Fruit fly (Drosophila melanogaster) whole organism, pupa: ENCODE measurements around the gene CDase.

Source experiments
- CG10348 ChIP-seq: fragments of 200-800 bp; sonication (Bioruptor generic); IDR thresholded peaks from 2 replicates; pipeline ENCODE4 v1.3.6; 2022; ENCODE audit warnings: missing biosample characterization, missing genetic modification characterization
- CG12605 ChIP-seq: fragments of 200-800 bp; sonication (Bioruptor generic); IDR thresholded peaks from 2 replicates; pipeline ENCODE4 v1.3.6; 2022; ENCODE audit warnings: missing biosample characterization, missing genetic modification characterization
- CG13204 ChIP-seq: fragments of 200-800 bp; sonication (Bioruptor generic); optimal IDR thresholded peaks from 2 replicates; lab custom pipeline; 2018; ENCODE audit warnings: missing biosample characterization, mild to moderate bottlenecking, missing genetic modification characterization, moderate library complexity
- CG14655 ChIP-seq: fragments of 200-800 bp; sonication (Bioruptor generic); optimal IDR thresholded peaks from 3 replicates; lab custom pipeline; 2017; ENCODE audit warnings: mild to moderate bottlenecking, missing biosample characterization, missing genetic modification reagents, missing genetic modification characterization
- CG15710 ChIP-seq: fragments of 200-800 bp; sonication (Bioruptor generic); optimal IDR thresholded peaks from 2 replicates; lab custom pipeline; 2018; ENCODE audit warnings: missing biosample characterization, mild to moderate bottlenecking, missing genetic modification characterization, moderate library complexity
- CG17806 ChIP-seq: fragments of 200-800 bp; sonication (Bioruptor generic); optimal IDR thresholded peaks from 2 replicates; lab custom pipeline; 2018; ENCODE audit warnings: missing biosample characterization, mild to moderate bottlenecking, missing genetic modification characterization, moderate library complexity
- CG32121 ChIP-seq: fragments of 200-800 bp; sonication (Bioruptor generic); IDR thresholded peaks from 2 replicates; pipeline ENCODE4 v1.3.6; 2022; ENCODE audit warnings: missing biosample characterization, missing genetic modification characterization
- CG34367 ChIP-seq: fragments of 200-800 bp; sonication (Bioruptor generic); optimal IDR thresholded peaks from 2 replicates; lab custom pipeline; 2018; ENCODE audit warnings: missing biosample characterization, mild to moderate bottlenecking, missing genetic modification characterization
- CG4496 ChIP-seq: fragments of 200-800 bp; sonication (Bioruptor generic); IDR thresholded peaks from 3 replicates; pipeline ENCODE4 v1.3.6; 2022; ENCODE audit warnings: missing biosample characterization, missing genetic modification characterization
- CG8159 ChIP-seq: fragments of 200-800 bp; sonication (Bioruptor generic); optimal IDR thresholded peaks from 3 replicates; lab custom pipeline; 2018; ENCODE audit warnings: missing biosample characterization, mild to moderate bottlenecking, missing genetic modification characterization, moderate library complexity
- CG8301 ChIP-seq: fragments of 200-800 bp; sonication (Bioruptor generic); optimal IDR thresholded peaks from 2 replicates; lab custom pipeline; 2018; ENCODE audit warnings: missing biosample characterization, mild to moderate bottlenecking, missing genetic modification characterization
- CG9948 ChIP-seq: fragments of 200-800 bp; sonication (Bioruptor generic); optimal IDR thresholded peaks from 2 replicates; lab custom pipeline; 2018; ENCODE audit warnings: missing biosample characterization, mild to moderate bottlenecking, missing genetic modification characterization, moderate library complexity
- D1 ChIP-seq: fragments of 200-800 bp; sonication (Bioruptor generic); optimal IDR thresholded peaks from 2 replicates; lab custom pipeline; 2018; ENCODE audit warnings: missing biosample characterization, mild to moderate bottlenecking, missing genetic modification characterization, moderate library complexity
- EcR ChIP-seq: fragments of 200-800 bp; sonication (Bioruptor generic); optimal IDR thresholded peaks from 3 replicates; lab custom pipeline; 2019; ENCODE audit warnings: missing biosample characterization, missing genetic modification characterization, mild to moderate bottlenecking, moderate library complexity, missing genetic modification reagents
- Ets98B ChIP-seq: fragments of 200-800 bp; sonication (Bioruptor generic); IDR thresholded peaks from 2 replicates; pipeline ENCODE4 v1.3.6; 2022; ENCODE audit warnings: missing biosample characterization, missing genetic modification characterization
- Pif1A ChIP-seq: fragments of 200-800 bp; sonication (Bioruptor generic); optimal IDR thresholded peaks from 3 replicates; lab custom pipeline; 2016; ENCODE audit warnings: missing biosample characterization, missing genetic modification characterization
- Pif1B ChIP-seq: fragments of 200-800 bp; sonication (Bioruptor generic); optimal IDR thresholded peaks from 3 replicates; lab custom pipeline; 2016; ENCODE audit warnings: missing biosample characterization, missing genetic modification characterization
- Snoo ChIP-seq: fragments of 200-800 bp; sonication (Bioruptor generic); optimal IDR thresholded peaks from 3 replicates; lab custom pipeline; 2017; ENCODE audit warnings: missing biosample characterization, mild to moderate bottlenecking, missing genetic modification characterization, inconsistent platforms
- fd96Ca ChIP-seq: fragments of 200-800 bp; sonication (Bioruptor generic); IDR thresholded peaks from 3 replicates; pipeline ENCODE4 v1.3.6; 2022; ENCODE audit warnings: missing biosample characterization, missing genetic modification characterization
- gl ChIP-seq: fragments of 200-800 bp; sonication (Bioruptor generic); optimal IDR thresholded peaks from 2 replicates; lab custom pipeline; 2018; ENCODE audit warnings: missing biosample characterization, mild to moderate bottlenecking, missing genetic modification characterization
- rn ChIP-seq: fragments of 200-800 bp; sonication (Bioruptor generic); IDR thresholded peaks from 2 replicates; pipeline ENCODE4 v1.3.6; 2022; ENCODE audit warnings: missing biosample characterization, missing genetic modification characterization

Gene CDase

dm6 chr3R:30443549-30444133 lies 15.7 kb upstream of the CDase start, which contains the start of gene CG15537:
TSS of gene CG15537 (minus strand) at chr3R:30443599.
- no peak for TF ChIP-seq CG32121
- TF ChIP-seq EcR = no peak

- no peak for TF ChIP-seq D1 (tag; lab: Kevin White, UChicago)
These were observed 14.4 kb upstream of the CDase start, which contains the start of gene Osi23 for dm6 chr3R:30444946-30445345. TSS of gene Osi23 (minus strand) at chr3R:30445046.

dm6 chr3R:30449446-30449845 lies 9.9 kb upstream of the CDase start:
- TF ChIP-seq CG12605 (GFP tag; lab: Robert Waterston, UW) = no peak
- TF ChIP-seq Ets98B (GFP tag; lab: Robert Waterston, UW) = no peak
- no peak for TF ChIP-seq CG15710 (tag; lab: Kevin White, UChicago)
- TF ChIP-seq CG8301 (tag; lab: Kevin White, UChicago) = no peak
- no peak for TF ChIP-seq CG34367 (tag; lab: Kevin White, UChicago)

dm6 chr3R:30450224-30450623 lies 9.1 kb upstream of the CDase start:
- TF ChIP-seq EcR (no peak), rn (no peak), CG4496 (peak; percentile 48; the same call in 1 of the 3 replicates), CG12605 (GFP tag; lab: Robert Waterston, UW) (peak; percentile 33; the same call in 1 of the 2 replicates), CG13204 (peak; percentile 37), Pif1A (peak; percentile 77), CG34367 (tag; lab: Kevin White, UChicago) (peak; percentile 16), CG9948 (tag; lab: Kevin White, UChicago) (no peak), Pif1B (peak; percentile 80), D1 (tag; lab: Kevin White, UChicago) (no peak), gl (tag; lab: Kevin White, UChicago) (peak; percentile 31), CG8159 (tag; lab: Kevin White, UChicago) (no peak), fd96Ca (peak; percentile 32; the same call in 1 of the 3 replicates), Snoo (tag; lab: Kevin White, UChicago) (peak; percentile 62), CG14655 (no peak), Ets98B (GFP tag; lab: Robert Waterston, UW) (peak; percentile 39; the same call in 1 of the 2 replicates), CG32121 (no peak), CG15710 (tag; lab: Kevin White, UChicago) (no peak), CG17806 (peak; percentile 2), CG10348 (GFP tag; lab: Robert Waterston, UW) (no peak), CG8301 (tag; lab: Kevin White, UChicago) (no peak)
- TF ChIP-seq, all 21 proteins: peak for 11

dm6 chr3R:30450690-30451343 lies 8.5 kb upstream of the CDase start:
- TF ChIP-seq CG13204 (no peak), EcR (peak; percentile 27)
- TF ChIP-seq, all 21 proteins: peak for 1

dm6 chr3R:30453236-30453635 lies 6.1 kb upstream of the CDase start:
- no peak for TF ChIP-seq CG10348 (GFP tag; lab: Robert Waterston, UW)
- TF ChIP-seq CG12605 (GFP tag; lab: Robert Waterston, UW) = no peak
- no peak for TF ChIP-seq CG34367 (tag; lab: Kevin White, UChicago)
- no peak for TF ChIP-seq CG8301 (tag; lab: Kevin White, UChicago)
- no peak for TF ChIP-seq CG14655
- no peak for TF ChIP-seq D1 (tag; lab: Kevin White, UChicago)
- no peak for TF ChIP-seq Ets98B (GFP tag; lab: Robert Waterston, UW)
- TF ChIP-seq CG32121 = no peak
- no peak for TF ChIP-seq CG4496
- TF ChIP-seq Pif1B = no peak
- no peak for TF ChIP-seq fd96Ca
- TF ChIP-seq EcR = no peak
- no peak for TF ChIP-seq CG13204
- TF ChIP-seq rn = no peak
- no peak for TF ChIP-seq CG8159 (tag; lab: Kevin White, UChicago)
- TF ChIP-seq gl (tag; lab: Kevin White, UChicago) = no peak
- TF ChIP-seq CG9948 (tag; lab: Kevin White, UChicago) = no peak
- TF ChIP-seq, all 21 proteins: peak for 0

dm6 chr3R:30454442-30454841 lies 4.9 kb upstream of the CDase start:
- TF ChIP-seq D1 (tag; lab: Kevin White, UChicago) = no peak
- TF ChIP-seq CG9948 (tag; lab: Kevin White, UChicago) = no peak
